Worm (Caenorhabditis elegans): ENCODE data around the gene Y82E9BL.3.

DNA sequence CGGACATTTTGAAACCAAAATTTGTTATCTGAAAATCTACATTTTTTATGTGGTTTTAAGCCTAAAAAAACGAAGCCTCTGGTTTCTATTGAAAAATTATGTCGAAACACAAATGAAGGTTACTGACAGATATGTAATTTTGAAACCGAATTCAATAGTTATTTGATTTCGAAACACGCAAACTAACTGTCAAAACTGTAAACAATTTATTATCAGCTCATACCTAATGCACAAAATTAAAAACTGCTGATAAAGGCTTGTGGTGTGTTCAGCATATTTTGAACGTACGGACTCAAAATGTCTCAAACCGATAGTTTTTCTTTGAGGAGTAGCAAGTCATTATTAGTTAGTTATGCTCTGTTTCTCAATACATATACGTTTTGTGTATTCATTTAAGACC lies 8.2 kb downstream of the Y82E9BL.3 start, which contains the start of gene fbxa-26:
- TF ChIP-seq mab-5 (tag; optimal IDR thresholded peaks at IDR 0.05): no peak
- no peak for TF ChIP-seq sma-3 (GFP tag; optimal IDR thresholded peaks at IDR 0.05)
- no peak for TF ChIP-seq ama-1 (optimal IDR thresholded peaks at IDR 0.05)
- no peak for TF ChIP-seq lin-39 (tag; optimal IDR thresholded peaks at IDR 0.05)
- no peak for TF ChIP-seq nhr-237 (tag; optimal IDR thresholded peaks at IDR 0.05)

Data from whole organism, L2 larva.